Worm (Caenorhabditis elegans): ENCODE results near the gene F52E1.5.

ce11 chrV:8351371-8351770, 27.9 kb upstream of the F52E1.5 start, which contains the start of gene srsx-22:
- no peak for TF ChIP-seq pqm-1 (tag; optimal IDR thresholded peaks at IDR 0.05)
- TF ChIP-seq ceh-82 (tag; optimal IDR thresholded peaks at IDR 0.05) = no peak
- TF ChIP-seq nhr-11 (tag; optimal IDR thresholded peaks at IDR 0.05) = no peak
- TF ChIP-seq sdz-12 (GFP tag; optimal IDR thresholded peaks at IDR 0.05) = no peak
- no peak for TF ChIP-seq ceh-62 (tag; optimal IDR thresholded peaks at IDR 0.05)
- TF ChIP-seq Y5F2A.4 (GFP tag; optimal IDR thresholded peaks at IDR 0.05) = no peak
- TF ChIP-seq ces-1 (GFP tag; optimal IDR thresholded peaks at IDR 0.05) = no peak
- TF ChIP-seq nhr-77 (tag; optimal IDR thresholded peaks at IDR 0.05) = no peak
- TF ChIP-seq nhr-25 (tag; optimal IDR thresholded peaks at IDR 0.05; ENCODE audit: borderline replicate concordance, insufficient read depth) = no peak
- no peak for TF ChIP-seq lin-13 (GFP tag; optimal IDR thresholded peaks at IDR 0.05)
- no peak for TF ChIP-seq egl-27 (tag; optimal IDR thresholded peaks at IDR 0.05)
- TF ChIP-seq nhr-237 (tag; optimal IDR thresholded peaks at IDR 0.05) = no peak
- TF ChIP-seq ceh-20 (GFP tag; IDR thresholded peaks at IDR 0.05) = no peak
